Worm (Caenorhabditis elegans): ENCODE measurements around the gene W08G11.5.

DNA sequence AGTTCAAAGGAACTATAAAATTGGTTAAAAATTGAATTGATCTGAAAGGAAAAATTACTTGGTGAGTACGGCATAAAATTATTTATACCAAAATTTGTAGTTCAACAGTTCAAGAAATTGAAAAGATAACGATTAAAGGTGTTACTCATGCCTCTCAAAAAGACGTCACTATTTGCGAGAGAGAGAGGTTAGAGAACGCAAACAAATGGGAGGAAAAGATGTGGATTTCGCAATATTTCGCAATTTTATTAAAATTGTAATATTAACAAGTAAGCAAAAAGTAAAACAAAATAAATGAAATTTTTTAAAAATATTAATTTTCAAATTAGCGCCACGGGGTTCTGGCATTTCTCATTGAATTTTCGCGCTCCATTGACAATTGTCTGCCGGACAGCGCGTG is 48.8 kb upstream of the W08G11.5 start, which contains the start of gene F13A7.11:
- TF ChIP-seq ama-1 (optimal IDR thresholded peaks at IDR 0.05) (no peak), unc-3 (GFP tag; conservative IDR thresholded peaks at IDR 0.05) (no peak), unc-3 (tag; optimal IDR thresholded peaks at IDR 0.05) (no peak), nhr-11 (tag; optimal IDR thresholded peaks at IDR 0.05) (no peak), pha-4 (tag; optimal IDR thresholded peaks at IDR 0.05) (no peak), dmd-4 (tag; optimal IDR thresholded peaks at IDR 0.05; ENCODE audit: borderline replicate concordance) (no peak)
